Worm (Caenorhabditis elegans): ENCODE measurements around the gene ZC239.21.

ZC239.21 gene

DNA sequence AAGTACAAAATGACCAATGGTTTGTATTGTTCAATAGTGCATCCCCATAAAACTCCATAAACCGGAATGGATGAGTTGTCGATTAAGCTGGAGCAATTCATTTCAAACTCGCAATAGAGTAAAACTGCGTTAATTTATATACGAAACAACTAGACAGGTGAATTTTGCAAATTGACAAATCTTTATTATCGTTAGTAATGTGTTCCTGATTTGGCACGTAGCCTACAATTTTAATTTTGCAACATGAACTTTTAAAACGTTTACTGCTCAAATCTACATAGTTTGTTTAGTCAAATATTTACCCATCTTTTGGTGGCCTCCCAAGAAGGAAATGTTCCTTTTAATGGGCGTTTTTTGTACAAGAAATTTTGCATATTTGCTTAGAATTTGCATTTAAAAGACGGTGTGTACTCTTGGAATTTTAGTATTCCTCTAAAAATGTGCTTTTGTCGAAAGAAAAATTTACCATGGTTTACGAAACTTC is 30.3 kb downstream of the ZC239.21 start, which contains the start of the genes srz-67 and C17F4.11 (continued):
- TF ChIP-seq Y79H2A.3 (GFP tag; conservative IDR thresholded peaks at IDR 0.05), result no peak

DNA sequence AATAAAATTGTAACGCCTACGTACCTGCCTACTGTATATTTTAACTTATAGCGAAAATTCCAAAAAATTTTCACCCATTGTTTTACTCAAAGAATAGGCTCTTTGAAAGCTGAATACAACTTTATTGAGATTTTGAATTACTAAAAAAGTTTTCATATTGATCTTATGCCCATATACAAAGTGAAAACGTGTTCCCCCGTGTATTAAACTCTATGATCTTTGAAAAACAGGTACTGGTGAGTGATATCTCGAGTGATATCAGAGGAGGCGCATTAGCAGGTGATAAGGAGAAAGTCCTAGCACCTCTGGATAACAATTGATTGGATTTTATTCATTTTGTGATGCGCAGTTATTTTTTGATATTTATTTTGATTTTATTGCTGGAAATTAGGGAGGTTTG is 33.5 kb downstream of the ZC239.21 start, which contains the start of gene C17F4.3:
TSS of gene C17F4.3 (plus strand) at position 301 of the 400 bp plus-strand sequence.
- TF ChIP-seq fkh-3 (tag; optimal IDR thresholded peaks at IDR 0.05) (no peak), F57C9.4 (tag; optimal IDR thresholded peaks at IDR 0.05) (no peak), B0336.3 (GFP tag; IDR thresholded peaks at IDR 0.05) (no peak), ccch-3 (GFP tag; optimal IDR thresholded peaks at IDR 0.05) (no peak), hmg-20 (GFP tag; IDR thresholded peaks at IDR 0.05) (no peak), Y56A3A.18 (GFP tag; IDR thresholded peaks at IDR 0.05) (no peak), lin-26 (GFP tag; IDR thresholded peaks at IDR 0.05) (no peak)

DNA sequence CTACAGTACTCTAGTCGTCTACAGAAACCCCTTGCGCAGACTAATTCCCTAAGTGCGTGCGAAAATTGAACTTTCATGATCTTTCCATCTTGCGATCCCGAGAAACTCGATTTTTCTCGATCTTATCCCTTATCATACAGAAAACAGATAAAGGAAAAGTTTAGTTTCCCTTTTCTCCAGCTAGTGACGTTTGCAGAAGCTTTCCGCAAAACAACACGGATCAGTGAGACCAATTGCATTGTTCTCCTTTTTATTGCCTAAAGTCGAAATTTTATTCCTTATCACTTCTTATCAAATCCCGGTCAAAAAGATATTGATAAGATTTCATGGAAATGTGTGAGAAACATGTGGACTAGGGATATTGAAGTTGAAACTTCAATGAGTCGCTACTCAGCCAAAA is 35.1 kb downstream of the ZC239.21 start:
- TF ChIP-seq rcor-1 (GFP tag; IDR thresholded peaks at IDR 0.05), result no peak
- no peak for TF ChIP-seq lin-40 (tag; optimal IDR thresholded peaks at IDR 0.05)
- no peak for TF ChIP-seq F37B4.10 (GFP tag; IDR thresholded peaks at IDR 0.05)
- TF ChIP-seq F22D6.2 (tag; optimal IDR thresholded peaks at IDR 0.05), result no peak
- TF ChIP-seq ama-1 (optimal IDR thresholded peaks at IDR 0.05), result no peak
- TF ChIP-seq ama-1 (GFP tag; optimal IDR thresholded peaks at IDR 0.05), result no peak
- no peak for TF ChIP-seq let-607 (tag; optimal IDR thresholded peaks at IDR 0.05)
- no peak for TF ChIP-seq let-526 (GFP tag; IDR thresholded peaks at IDR 0.05)
- TF ChIP-seq atf-7 (tag; optimal IDR thresholded peaks at IDR 0.05), result no peak
- TF ChIP-seq nhr-90 (tag; optimal IDR thresholded peaks at IDR 0.05), result no peak
- no peak for TF ChIP-seq C17E4.6 (GFP tag; IDR thresholded peaks at IDR 0.05)
- TF ChIP-seq F23B12.7 (tag; optimal IDR thresholded peaks at IDR 0.05; ENCODE audit: insufficient read depth), result no peak
- TF ChIP-seq aptf-2 (GFP tag; conservative IDR thresholded peaks at IDR 0.05), result no peak
- no peak for TF ChIP-seq C06A6.2 (GFP tag; conservative IDR thresholded peaks at IDR 0.05)
- no peak for TF ChIP-seq ztf-18 (tag; optimal IDR thresholded peaks at IDR 0.05)
- TF ChIP-seq tbp1 (GFP tag; optimal IDR thresholded peaks at IDR 0.05), result no peak
- TF ChIP-seq ztf-26 (tag; optimal IDR thresholded peaks at IDR 0.05), result no peak
- no peak for TF ChIP-seq chd-7 (tag; optimal IDR thresholded peaks at IDR 0.05)

DNA sequence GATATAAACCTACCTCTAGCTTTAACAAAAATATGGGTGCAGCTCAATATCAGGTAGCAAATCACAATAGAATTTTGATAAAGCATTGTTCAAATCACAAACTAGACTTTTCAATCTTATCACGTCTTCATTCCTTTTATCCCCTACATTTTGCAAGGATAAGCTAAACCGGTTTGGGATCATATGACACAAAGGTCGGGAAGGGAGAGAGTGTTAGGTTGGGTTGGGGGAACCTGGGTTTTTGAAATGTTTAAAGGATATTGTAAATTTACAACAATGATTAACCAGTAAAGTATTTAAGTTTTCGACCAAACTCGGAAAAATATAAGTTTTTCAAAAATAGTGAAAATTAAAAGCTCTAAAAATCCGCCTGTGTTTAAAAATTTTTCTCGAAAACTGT is 37.3 kb downstream of the ZC239.21 start, which contains the start of gene C17F4.12:
TSS of gene C17F4.12 (minus strand) at position 101 of the 400 bp plus-strand sequence.
- no peak for TF ChIP-seq Y95B8A.8 (GFP tag; IDR thresholded peaks at IDR 0.05)
- TF ChIP-seq C17E4.6 (GFP tag; IDR thresholded peaks at IDR 0.05), result no peak
- TF ChIP-seq nfya-2 (GFP tag; IDR thresholded peaks at IDR 0.05), result no peak
- no peak for TF ChIP-seq hmg-1.2 (GFP tag; IDR thresholded peaks at IDR 0.05)
- TF ChIP-seq ets-4 (GFP tag; optimal IDR thresholded peaks at IDR 0.05), result no peak
- no peak for TF ChIP-seq F23B12.7 (tag; optimal IDR thresholded peaks at IDR 0.05; ENCODE audit: insufficient read depth)
- TF ChIP-seq sea-2 (GFP tag; IDR thresholded peaks at IDR 0.05), result no peak
- no peak for TF ChIP-seq cebp-2 (GFP tag; IDR thresholded peaks at IDR 0.05)
- no peak for TF ChIP-seq cebp-1 (GFP tag; IDR thresholded peaks at IDR 0.05)
- no peak for TF ChIP-seq cebp-1 (tag; optimal IDR thresholded peaks at IDR 0.05)
- TF ChIP-seq ceh-40 (GFP tag; IDR thresholded peaks at IDR 0.05), result no peak
- TF ChIP-seq snpc-1.1 (tag; optimal IDR thresholded peaks at IDR 0.05; ENCODE audit: insufficient read depth), result no peak
- no peak for TF ChIP-seq B0336.3 (GFP tag; IDR thresholded peaks at IDR 0.05)
